Worm (Caenorhabditis elegans) whole organism, midembryonic: ENCODE results near the gene Y71H2AM.1.
"Not testable (repeated sequence)": the region's sequence is repeated elsewhere in the genome, so short reads cannot be mapped to it uniquely, and the experiment has no call there.

ENCODE experiments used
- T22C8.4 ChIP-seq: fragments of 200-800 bp; sonication (Bioruptor generic); IDR thresholded peaks from 2 replicates; pipeline ENCODE4 v1.3.6; 2022; ENCODE audit warnings: missing genetic modification characterization, missing compliant biosample characterization
- klf-2 ChIP-seq: fragments of 200-800 bp; sonication (Bioruptor generic); conservative IDR thresholded peaks from 2 replicates; pipeline ENCODE4 v1.3.6; 2022; ENCODE audit warnings: missing genetic modification reagents, missing genetic modification characterization, missing compliant biosample characterization

DNA sequence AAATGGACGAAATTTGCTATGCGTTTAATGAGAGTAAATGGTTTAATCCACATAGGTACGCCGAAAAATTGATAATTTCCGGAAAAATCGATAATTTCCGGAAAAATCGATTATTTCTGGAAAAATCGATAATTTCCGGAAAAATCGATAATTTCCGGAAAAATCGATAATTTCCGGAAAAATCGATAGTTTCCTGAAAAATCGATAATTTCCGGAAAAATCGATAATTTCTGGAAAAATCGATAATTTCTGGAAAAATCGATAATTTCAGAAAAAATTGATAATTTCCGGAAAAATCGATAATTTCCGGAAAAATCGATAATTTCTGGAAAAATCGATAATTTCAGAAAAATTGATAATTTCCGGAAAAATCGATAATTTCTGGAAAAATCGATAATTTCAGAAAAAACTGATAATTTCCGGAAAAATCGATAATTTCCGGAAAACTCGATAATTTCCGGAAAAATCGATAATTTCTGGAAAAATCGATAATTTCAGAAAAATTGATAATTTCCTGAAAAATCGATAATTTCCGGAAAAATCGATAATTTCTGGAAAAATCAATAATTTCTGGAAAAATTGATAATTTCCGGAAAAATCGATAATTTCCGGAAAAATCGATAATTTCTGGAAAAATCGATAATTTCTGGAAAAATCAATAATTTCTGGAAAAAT lies 10.0 kb downstream of the Y71H2AM.1 start:
- TF ChIP-seq T22C8.4 (GFP tag; lab: Robert Waterston, UW), result peak; percentile 100
- not testable (repeated sequence) for TF ChIP-seq klf-2 (GFP tag; lab: Robert Waterston, UW)
